Fruit fly (Drosophila melanogaster) whole organism, adult: Measurements from ENCODE around the gene bap.

Source experiments
- CG11617 ChIP-seq: fragments of 200-800 bp; sonication (Bioruptor generic); optimal IDR thresholded peaks from 2 replicates; lab custom pipeline; 2017; ENCODE audit warnings: mild to moderate bottlenecking, missing biosample characterization, missing genetic modification reagents, missing genetic modification characterization
- CG12768 ChIP-seq: fragments of 200-800 bp; sonication (Bioruptor generic); optimal IDR thresholded peaks from 2 replicates; lab custom pipeline; 2017; ENCODE audit warnings: missing biosample characterization, missing genetic modification characterization, mild to moderate bottlenecking, moderate library complexity, missing genetic modification reagents
- CG14711 ChIP-seq: fragments of 200-800 bp; sonication (Bioruptor generic); optimal IDR thresholded peaks from 2 replicates; lab custom pipeline; 2018; ENCODE audit warnings: missing biosample characterization, mild to moderate bottlenecking, missing genetic modification characterization, moderate library complexity
- CG1620 ChIP-seq: fragments of 200-800 bp; sonication (Bioruptor generic); optimal IDR thresholded peaks from 2 replicates; lab custom pipeline; 2016; ENCODE audit warnings: missing biosample characterization, missing genetic modification characterization
- CG33017 ChIP-seq: fragments of 200-800 bp; sonication (Bioruptor generic); optimal IDR thresholded peaks from 2 replicates; lab custom pipeline; 2018; ENCODE audit warnings: missing biosample characterization, mild to moderate bottlenecking, missing genetic modification characterization, moderate library complexity
- CG5204 ChIP-seq: fragments of 200-800 bp; sonication (Bioruptor generic); optimal IDR thresholded peaks from 2 replicates; lab custom pipeline; 2016; ENCODE audit warnings: missing biosample characterization, missing genetic modification characterization
- CG7045 ChIP-seq: fragments of 200-800 bp; sonication (Bioruptor generic); optimal IDR thresholded peaks from 2 replicates; lab custom pipeline; 2017; ENCODE audit warnings: missing biosample characterization, mild to moderate bottlenecking, missing genetic modification characterization
- CG7101 ChIP-seq: fragments of 200-800 bp; sonication (Bioruptor generic); optimal IDR thresholded peaks from 2 replicates; lab custom pipeline; 2018; ENCODE audit warnings: missing biosample characterization, mild to moderate bottlenecking, missing genetic modification characterization, moderate library complexity
- Clk ChIP-seq: fragments of 200-800 bp; sonication (Bioruptor generic); optimal IDR thresholded peaks from 2 replicates; lab custom pipeline; 2017; ENCODE audit warnings: missing biosample characterization, missing genetic modification characterization
- Crg-1 ChIP-seq: fragments of 200-800 bp; sonication (Bioruptor generic); optimal IDR thresholded peaks from 2 replicates; lab custom pipeline; 2016; ENCODE audit warnings: missing biosample characterization, missing genetic modification characterization
- Hr96 ChIP-seq: fragments of 200-800 bp; sonication (Bioruptor generic); optimal IDR thresholded peaks from 2 replicates; lab custom pipeline; 2016; ENCODE audit warnings: missing biosample characterization, missing genetic modification characterization
- Mnt ChIP-seq: fragments of 200-800 bp; sonication (Bioruptor generic); optimal IDR thresholded peaks from 2 replicates; lab custom pipeline; 2016; ENCODE audit warnings: missing biosample characterization, mild to moderate bottlenecking, missing genetic modification characterization
- bab1 ChIP-seq: fragments of 200-800 bp; sonication (Bioruptor generic); optimal IDR thresholded peaks from 3 replicates; lab custom pipeline; 2019; ENCODE audit warnings: missing biosample characterization, mild to moderate bottlenecking, missing genetic modification characterization, moderate library complexity
- cic ChIP-seq: fragments of 200-800 bp; sonication (Bioruptor generic); optimal IDR thresholded peaks from 2 replicates; lab custom pipeline; 2017; ENCODE audit warnings: missing biosample characterization, mild to moderate bottlenecking, missing genetic modification characterization, moderate library complexity
- cnc ChIP-seq, 2 experiments: fragments of >200 bp; optimal IDR thresholded peaks; 2 replicates each; lab custom pipeline; 2017
- kay ChIP-seq: fragments of 200-800 bp; sonication (Bioruptor generic); peaks from one replicate; lab custom pipeline; 2016; ENCODE audit warnings: missing biosample characterization, missing genetic modification characterization, borderline replicate concordance
- ovo ChIP-seq: fragments of 200-800 bp; sonication (Bioruptor generic); optimal IDR thresholded peaks from 2 replicates; lab custom pipeline; 2016; ENCODE audit warnings: missing biosample characterization, missing genetic modification characterization
- pad ChIP-seq: fragments of 200-800 bp; sonication (Bioruptor generic); optimal IDR thresholded peaks from 3 replicates; lab custom pipeline; 2017; ENCODE audit warnings: missing biosample characterization, missing genetic modification characterization, mild to moderate bottlenecking, moderate library complexity, missing genetic modification reagents
- tj ChIP-seq: fragments of 200-800 bp; sonication (Bioruptor generic); optimal IDR thresholded peaks from 3 replicates; lab custom pipeline; 2017; ENCODE audit warnings: missing biosample characterization, mild to moderate bottlenecking, missing genetic modification characterization, moderate library complexity
- toe ChIP-seq: fragments of 200-800 bp; sonication (Bioruptor generic); optimal IDR thresholded peaks from 2 replicates; lab custom pipeline; 2016; ENCODE audit warnings: missing biosample characterization, missing genetic modification characterization

bap gene

DNA sequence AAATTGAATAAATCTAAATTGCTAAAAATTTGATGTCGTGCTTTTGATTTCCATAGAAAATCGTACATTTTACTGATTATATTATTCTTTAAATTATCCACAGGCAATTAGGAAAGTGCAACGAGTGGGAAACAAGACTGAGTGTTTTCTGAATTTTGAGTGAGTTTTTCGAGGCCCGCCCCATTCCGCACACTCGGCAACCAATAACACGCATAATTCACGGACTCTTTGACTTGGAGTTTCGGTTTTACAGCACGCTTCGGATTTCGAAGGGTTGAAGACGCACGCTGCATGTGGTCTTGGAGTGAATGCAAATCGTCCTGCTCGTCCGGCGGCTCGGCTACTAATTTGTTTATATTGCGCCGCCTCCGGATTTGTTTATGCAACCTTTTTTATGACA, 3.5 kb downstream of the bap start:
- no peak for TF ChIP-seq bab1 (GFP tag; lab: Kevin White, UChicago)
- no peak for TF ChIP-seq cnc (optimal IDR thresholded peaks at IDR 0.05; lab: Kevin White, UChicago)
- no peak for TF ChIP-seq cic (GFP tag; lab: Kevin White, UChicago)
- TF ChIP-seq Mnt (GFP tag; lab: Kevin White, UChicago), result no peak
- no peak for TF ChIP-seq CG7045
- no peak for TF ChIP-seq tj (GFP tag; lab: Kevin White, UChicago)
- TF ChIP-seq Hr96 (GFP tag; lab: Kevin White, UChicago), result no peak
- TF ChIP-seq CG14711 (tag; lab: Kevin White, UChicago), result no peak
- no peak for TF ChIP-seq pad (GFP tag; lab: Kevin White, UChicago)
- TF ChIP-seq CG1620 (GFP tag; lab: Kevin White, UChicago), result no peak
- no peak for TF ChIP-seq kay (GFP tag; lab: Kevin White, UChicago)
- no peak for TF ChIP-seq Clk (GFP tag; lab: Kevin White, UChicago)
- TF ChIP-seq CG12768 (GFP tag; lab: Kevin White, UChicago), result no peak

DNA sequence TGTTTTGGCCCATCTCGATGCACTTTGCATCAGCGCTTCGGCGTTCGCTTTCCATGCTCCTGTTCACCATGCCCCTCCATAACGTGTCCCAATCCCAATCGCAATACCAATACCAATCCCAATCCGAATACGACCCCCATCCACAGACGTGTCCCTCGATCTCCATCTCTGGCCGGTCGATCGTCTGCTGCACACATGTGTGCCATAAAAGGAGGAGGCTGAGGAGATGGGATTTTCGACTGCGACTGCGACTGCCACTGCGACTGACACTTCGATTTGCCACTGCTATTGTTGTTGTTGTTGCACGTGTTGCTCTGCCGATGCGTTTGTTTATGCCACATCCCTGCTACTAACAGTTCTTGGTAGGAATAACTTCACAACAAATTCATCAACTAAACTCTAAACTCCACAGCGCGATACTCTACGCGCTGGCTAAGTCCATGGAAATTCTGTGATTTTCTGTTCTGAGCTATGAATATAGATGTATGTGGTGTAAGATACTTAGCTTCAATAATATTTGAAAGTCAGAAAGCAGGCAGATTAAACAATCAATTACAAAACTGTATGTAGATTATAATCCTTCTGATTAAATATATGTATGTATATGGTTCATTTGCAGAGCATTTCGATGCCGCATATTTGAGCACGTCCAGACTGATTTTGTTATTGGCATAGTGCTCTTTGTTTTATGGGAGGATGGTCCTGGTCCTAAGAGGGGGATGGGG, 4.5 kb downstream of the bap start:
- no peak for TF ChIP-seq Clk (GFP tag; lab: Kevin White, UChicago)
- TF ChIP-seq CG1620 (GFP tag; lab: Kevin White, UChicago), result no peak
- TF ChIP-seq CG11617 (GFP tag; lab: Kevin White, UChicago), result no peak
- no peak for TF ChIP-seq CG33017 (tag; lab: Kevin White, UChicago)
- no peak for TF ChIP-seq Mnt (GFP tag; lab: Kevin White, UChicago)

DNA sequence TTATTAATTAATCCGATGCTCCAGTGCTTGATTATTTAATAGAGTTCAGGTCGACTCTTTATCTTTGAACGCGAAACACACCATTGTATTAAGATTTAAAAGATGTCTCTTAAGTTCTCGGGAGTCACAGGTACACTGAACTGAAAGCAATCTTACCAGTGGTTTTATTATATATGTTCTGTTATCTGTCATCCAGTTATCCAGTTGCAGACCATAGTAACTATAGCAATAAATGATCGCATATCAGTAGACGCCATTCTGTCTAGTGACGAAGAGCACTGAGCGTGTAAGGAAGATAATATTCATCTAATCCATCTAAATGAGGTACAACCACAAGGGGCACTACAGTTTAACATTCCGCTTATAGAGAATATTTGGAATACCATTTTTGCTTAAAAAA, 11.0 kb downstream of the bap start, which contains the start of gene Ugt49B2:
Gene Ugt49B2 (minus strand): TSS at position 101 of the 400 bp plus-strand sequence.
- TF ChIP-seq Hr96 (GFP tag; lab: Kevin White, UChicago), result no peak
- TF ChIP-seq bab1 (GFP tag; lab: Kevin White, UChicago), result no peak
- no peak for TF ChIP-seq tj (GFP tag; lab: Kevin White, UChicago)
- TF ChIP-seq Mnt (GFP tag; lab: Kevin White, UChicago), result no peak
- no peak for TF ChIP-seq kay (GFP tag; lab: Kevin White, UChicago)
- TF ChIP-seq toe (GFP tag; lab: Kevin White, UChicago), result no peak
- TF ChIP-seq pad (GFP tag; lab: Kevin White, UChicago), result no peak
- TF ChIP-seq CG12768 (GFP tag; lab: Kevin White, UChicago), result no peak
- no peak for TF ChIP-seq CG1620 (GFP tag; lab: Kevin White, UChicago)
- no peak for TF ChIP-seq CG11617 (GFP tag; lab: Kevin White, UChicago)
- no peak for TF ChIP-seq CG33017 (tag; lab: Kevin White, UChicago)
- TF ChIP-seq CG5204 (GFP tag; lab: Kevin White, UChicago), result no peak
- no peak for TF ChIP-seq CG14711 (tag; lab: Kevin White, UChicago)
- no peak for TF ChIP-seq cnc (optimal IDR thresholded peaks at IDR 0.05; lab: Kevin White, UChicago)
- no peak for TF ChIP-seq Crg-1 (GFP tag; lab: Kevin White, UChicago)
- no peak for TF ChIP-seq Clk (GFP tag; lab: Kevin White, UChicago)
- TF ChIP-seq ovo (GFP tag; lab: Kevin White, UChicago), result no peak
- TF ChIP-seq CG7045, result no peak

DNA sequence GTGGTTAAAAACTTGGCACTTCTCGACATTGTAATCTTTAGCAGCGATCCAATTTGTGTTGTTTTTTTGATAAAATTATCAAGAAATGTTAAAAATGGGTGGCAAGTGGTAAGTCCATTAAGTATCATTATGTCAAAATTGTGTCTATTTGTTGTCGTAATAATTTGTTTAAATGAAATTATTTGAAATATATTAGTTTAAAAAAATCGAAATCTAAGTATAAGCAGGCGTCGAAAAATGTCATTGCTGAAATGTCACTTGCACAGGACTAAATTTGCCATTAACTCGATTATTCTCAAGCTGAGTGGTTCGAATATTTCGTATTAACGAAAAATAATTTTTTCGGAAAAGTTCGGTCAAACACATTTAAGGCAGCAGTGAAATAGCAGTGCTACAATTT, 14.8 kb downstream of the bap start, which contains the start of gene CG7907:
Gene CG7907 (plus strand): TSS at position 301 of the 400 bp plus-strand sequence.
- TF ChIP-seq Clk (GFP tag; lab: Kevin White, UChicago), result no peak
- no peak for TF ChIP-seq CG7045
- no peak for TF ChIP-seq toe (GFP tag; lab: Kevin White, UChicago)
- TF ChIP-seq cic (GFP tag; lab: Kevin White, UChicago), result no peak
- TF ChIP-seq CG1620 (GFP tag; lab: Kevin White, UChicago), result no peak
- no peak for TF ChIP-seq bab1 (GFP tag; lab: Kevin White, UChicago)
- TF ChIP-seq tj (GFP tag; lab: Kevin White, UChicago), result no peak
- no peak for TF ChIP-seq CG14711 (tag; lab: Kevin White, UChicago)
- no peak for TF ChIP-seq Hr96 (GFP tag; lab: Kevin White, UChicago)
- no peak for TF ChIP-seq Mnt (GFP tag; lab: Kevin White, UChicago)
- TF ChIP-seq ovo (GFP tag; lab: Kevin White, UChicago), result no peak
- no peak for TF ChIP-seq CG12768 (GFP tag; lab: Kevin White, UChicago)
- TF ChIP-seq CG33017 (tag; lab: Kevin White, UChicago), result no peak
- TF ChIP-seq CG11617 (GFP tag; lab: Kevin White, UChicago), result no peak
- TF ChIP-seq kay (GFP tag; lab: Kevin White, UChicago), result no peak

DNA sequence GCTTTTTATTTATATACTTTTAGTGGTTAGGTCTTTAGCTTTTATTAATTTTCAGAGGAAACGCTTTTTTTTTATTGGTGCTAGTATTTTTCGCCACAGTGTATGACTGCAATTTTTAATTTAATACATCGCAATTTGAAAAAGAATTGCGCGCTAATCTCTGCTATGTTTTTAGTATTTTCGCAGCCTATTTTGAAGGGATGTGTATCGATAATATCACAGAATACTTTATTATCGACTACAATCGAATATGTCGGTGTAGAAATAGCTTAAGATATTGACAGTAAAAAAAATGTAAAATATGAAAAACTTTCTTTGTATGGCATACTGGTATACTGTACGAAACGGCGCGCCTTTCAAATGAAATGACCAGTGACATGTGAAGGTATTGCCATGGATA, 18.0 kb downstream of the bap start:
- TF ChIP-seq cnc (optimal IDR thresholded peaks at IDR 0.05; lab: Kevin White, UChicago), result no peak
- no peak for TF ChIP-seq CG14711 (tag; lab: Kevin White, UChicago)
- TF ChIP-seq CG1620 (GFP tag; lab: Kevin White, UChicago), result no peak
- no peak for TF ChIP-seq CG12768 (GFP tag; lab: Kevin White, UChicago)
- TF ChIP-seq cic (GFP tag; lab: Kevin White, UChicago), result no peak
- no peak for TF ChIP-seq CG5204 (GFP tag; lab: Kevin White, UChicago)
- no peak for TF ChIP-seq pad (GFP tag; lab: Kevin White, UChicago)
- no peak for TF ChIP-seq Hr96 (GFP tag; lab: Kevin White, UChicago)
- no peak for TF ChIP-seq CG7101
- TF ChIP-seq Crg-1 (GFP tag; lab: Kevin White, UChicago), result no peak
- TF ChIP-seq Mnt (GFP tag; lab: Kevin White, UChicago), result no peak
- TF ChIP-seq bab1 (GFP tag; lab: Kevin White, UChicago), result no peak
- no peak for TF ChIP-seq CG7045
- TF ChIP-seq Clk (GFP tag; lab: Kevin White, UChicago), result no peak
- no peak for TF ChIP-seq tj (GFP tag; lab: Kevin White, UChicago)
- no peak for TF ChIP-seq ovo (GFP tag; lab: Kevin White, UChicago)
